Worm (Caenorhabditis elegans): Measurements from ENCODE around the gene ears-2.

The ears-2 gene

ce11 chrIV:390279-390678 lies at the start of gene ears-2, which contains the start of gene uncp-18:
Gene ears-2, minus strand, starts transcription at chrIV:390468.
Gene uncp-18, plus strand, starts transcription at chrIV:390560.
- TF ChIP-seq ztf-29 (GFP tag; IDR thresholded peaks at IDR 0.05), result peak; percentile 97
- peak; percentile 95 for TF ChIP-seq flt-1 (GFP tag; IDR thresholded peaks at IDR 0.05)
- peak; percentile 99 for TF ChIP-seq klf-2 (GFP tag; conservative IDR thresholded peaks at IDR 0.05)
- TF ChIP-seq ref-1 (GFP tag; conservative IDR thresholded peaks at IDR 0.05), result peak; percentile 87
- TF ChIP-seq tab-1 (GFP tag; IDR thresholded peaks at IDR 0.05), result peak; percentile 97
- peak; percentile 96 for TF ChIP-seq T22C8.4 (GFP tag; IDR thresholded peaks at IDR 0.05)
- TF ChIP-seq cog-1 (tag; optimal IDR thresholded peaks at IDR 0.05), result peak; percentile 95
- TF ChIP-seq med-1 (GFP tag; optimal IDR thresholded peaks at IDR 0.05; ENCODE audit: insufficient read depth), result peak; percentile 98
- peak; percentile 98 for TF ChIP-seq ztf-23 (GFP tag; IDR thresholded peaks at IDR 0.05)

ce11 chrIV:438384-438783 lies 48.1 kb upstream of the ears-2 start:
- TF ChIP-seq T22C8.4 (GFP tag; IDR thresholded peaks at IDR 0.05), result no peak
- TF ChIP-seq ztf-29 (GFP tag; IDR thresholded peaks at IDR 0.05), result no peak
- no peak for TF ChIP-seq flt-1 (GFP tag; IDR thresholded peaks at IDR 0.05)
- no peak for TF ChIP-seq cog-1 (tag; optimal IDR thresholded peaks at IDR 0.05)
- TF ChIP-seq med-1 (GFP tag; optimal IDR thresholded peaks at IDR 0.05; ENCODE audit: insufficient read depth), result no peak
- TF ChIP-seq ztf-23 (GFP tag; IDR thresholded peaks at IDR 0.05), result no peak
- TF ChIP-seq klf-2 (GFP tag; conservative IDR thresholded peaks at IDR 0.05), result no peak
- no peak for TF ChIP-seq tab-1 (GFP tag; IDR thresholded peaks at IDR 0.05)
- no peak for TF ChIP-seq ref-1 (GFP tag; conservative IDR thresholded peaks at IDR 0.05)

ce11 chrIV:428869-429268 lies 38.6 kb upstream of the ears-2 start, which contains the start of gene Y66H1A.5:
Gene Y66H1A.5, minus strand, starts transcription at chrIV:429133.
- no peak for TF ChIP-seq klf-2 (GFP tag; conservative IDR thresholded peaks at IDR 0.05)
- no peak for TF ChIP-seq ref-1 (GFP tag; conservative IDR thresholded peaks at IDR 0.05)
- TF ChIP-seq cog-1 (tag; optimal IDR thresholded peaks at IDR 0.05), result no peak

ce11 chrIV:427100-427908 lies 37.0 kb upstream of the ears-2 start:
- TF ChIP-seq med-1 (GFP tag; optimal IDR thresholded peaks at IDR 0.05; ENCODE audit: insufficient read depth), result no peak
- TF ChIP-seq ztf-23 (GFP tag; IDR thresholded peaks at IDR 0.05), result no peak
- no peak for TF ChIP-seq ref-1 (GFP tag; conservative IDR thresholded peaks at IDR 0.05)
- no peak for TF ChIP-seq cog-1 (tag; optimal IDR thresholded peaks at IDR 0.05)
- no peak for TF ChIP-seq T22C8.4 (GFP tag; IDR thresholded peaks at IDR 0.05)
- no peak for TF ChIP-seq klf-2 (GFP tag; conservative IDR thresholded peaks at IDR 0.05)
- no peak for TF ChIP-seq ztf-29 (GFP tag; IDR thresholded peaks at IDR 0.05)
- TF ChIP-seq flt-1 (GFP tag; IDR thresholded peaks at IDR 0.05), result no peak
- no peak for TF ChIP-seq tab-1 (GFP tag; IDR thresholded peaks at IDR 0.05)

- TF ChIP-seq tab-1 (GFP tag; IDR thresholded peaks at IDR 0.05) (no peak), flt-1 (GFP tag; IDR thresholded peaks at IDR 0.05) (no peak), med-1 (GFP tag; optimal IDR thresholded peaks at IDR 0.05; ENCODE audit: insufficient read depth) (no peak), ref-1 (GFP tag; conservative IDR thresholded peaks at IDR 0.05) (no peak), ztf-23 (GFP tag; IDR thresholded peaks at IDR 0.05) (no peak), ztf-29 (GFP tag; IDR thresholded peaks at IDR 0.05) (no peak), cog-1 (tag; optimal IDR thresholded peaks at IDR 0.05) (no peak), klf-2 (GFP tag; conservative IDR thresholded peaks at IDR 0.05) (no peak), T22C8.4 (GFP tag; IDR thresholded peaks at IDR 0.05) (no peak)
Observed at ce11 chrIV:426597-426996, 36.3 kb upstream of the ears-2 start.

- TF ChIP-seq ref-1 (GFP tag; conservative IDR thresholded peaks at IDR 0.05) (no peak), tab-1 (GFP tag; IDR thresholded peaks at IDR 0.05) (no peak), ztf-23 (GFP tag; IDR thresholded peaks at IDR 0.05) (no peak), flt-1 (GFP tag; IDR thresholded peaks at IDR 0.05) (no peak)
Observed at ce11 chrIV:425995-426394, 35.7 kb upstream of the ears-2 start, which contains the start of gene garr-1. Gene garr-1, plus strand, starts transcription at chrIV:426168.

- TF ChIP-seq ref-1 (GFP tag; conservative IDR thresholded peaks at IDR 0.05) (no peak), tab-1 (GFP tag; IDR thresholded peaks at IDR 0.05) (no peak), ztf-23 (GFP tag; IDR thresholded peaks at IDR 0.05) (no peak), klf-2 (GFP tag; conservative IDR thresholded peaks at IDR 0.05) (no peak), cog-1 (tag; optimal IDR thresholded peaks at IDR 0.05) (no peak), med-1 (GFP tag; optimal IDR thresholded peaks at IDR 0.05; ENCODE audit: insufficient read depth) (no peak), T22C8.4 (GFP tag; IDR thresholded peaks at IDR 0.05) (no peak), ztf-29 (GFP tag; IDR thresholded peaks at IDR 0.05) (no peak), flt-1 (GFP tag; IDR thresholded peaks at IDR 0.05) (no peak)
Observed at ce11 chrIV:425546-425945, 35.3 kb upstream of the ears-2 start.

ce11 chrIV:425052-425451 lies 34.8 kb upstream of the ears-2 start, which contains the start of gene daf-18:
Gene daf-18, minus strand, starts transcription at chrIV:425177.
- TF ChIP-seq T22C8.4 (GFP tag; IDR thresholded peaks at IDR 0.05) (no peak), tab-1 (GFP tag; IDR thresholded peaks at IDR 0.05) (no peak)

ce11 chrIV:422112-422511 lies 31.8 kb upstream of the ears-2 start:
- TF ChIP-seq ztf-29 (GFP tag; IDR thresholded peaks at IDR 0.05), result no peak
- TF ChIP-seq ztf-23 (GFP tag; IDR thresholded peaks at IDR 0.05), result no peak
- TF ChIP-seq med-1 (GFP tag; optimal IDR thresholded peaks at IDR 0.05; ENCODE audit: insufficient read depth), result no peak
- TF ChIP-seq tab-1 (GFP tag; IDR thresholded peaks at IDR 0.05), result no peak
- no peak for TF ChIP-seq klf-2 (GFP tag; conservative IDR thresholded peaks at IDR 0.05)
- no peak for TF ChIP-seq ref-1 (GFP tag; conservative IDR thresholded peaks at IDR 0.05)
- no peak for TF ChIP-seq T22C8.4 (GFP tag; IDR thresholded peaks at IDR 0.05)
- TF ChIP-seq flt-1 (GFP tag; IDR thresholded peaks at IDR 0.05), result no peak
- TF ChIP-seq cog-1 (tag; optimal IDR thresholded peaks at IDR 0.05), result no peak

ce11 chrIV:420686-421085 lies 30.4 kb upstream of the ears-2 start:
- TF ChIP-seq T22C8.4 (GFP tag; IDR thresholded peaks at IDR 0.05) (no peak), med-1 (GFP tag; optimal IDR thresholded peaks at IDR 0.05; ENCODE audit: insufficient read depth) (no peak), tab-1 (GFP tag; IDR thresholded peaks at IDR 0.05) (no peak), flt-1 (GFP tag; IDR thresholded peaks at IDR 0.05) (no peak), ztf-29 (GFP tag; IDR thresholded peaks at IDR 0.05) (no peak), ref-1 (GFP tag; conservative IDR thresholded peaks at IDR 0.05) (no peak), ztf-23 (GFP tag; IDR thresholded peaks at IDR 0.05) (no peak), klf-2 (GFP tag; conservative IDR thresholded peaks at IDR 0.05) (no peak), cog-1 (tag; optimal IDR thresholded peaks at IDR 0.05) (no peak)
